Fruit fly (Drosophila melanogaster): ENCODE measurements around the gene CG4364.

Gene CG4364

dm6 chr2L:9698923-9699493 is 12.1 kb downstream of the CG4364 start, which contains the start of gene Pka-C1:
Gene Pka-C1, minus strand, starts transcription at chr2L:9699297.
- TF ChIP-seq Myc (optimal IDR thresholded peaks at IDR 0.05) (no peak), Dif (GFP tag; optimal IDR thresholded peaks at IDR 0.05; ENCODE audit: partially characterized antibody) (peak; percentile 55), dmrt93B (GFP tag; optimal IDR thresholded peaks at IDR 0.05) (peak; percentile 8), sv (GFP tag; optimal IDR thresholded peaks at IDR 0.05) (no peak), foxo (GFP tag; optimal IDR thresholded peaks at IDR 0.05) (peak in 1 of 2 experiments; percentile 4), Sp1 (GFP tag; optimal IDR thresholded peaks at IDR 0.05) (peak; percentile 40), CG9705 (GFP tag; optimal IDR thresholded peaks at IDR 0.05) (no peak), usp (GFP tag; optimal IDR thresholded peaks at IDR 0.05) (no peak), woc (GFP tag; optimal IDR thresholded peaks at IDR 0.05) (no peak), br (GFP tag; optimal IDR thresholded peaks at IDR 0.05) (peak; percentile 13), Hnf4 (GFP tag; optimal IDR thresholded peaks at IDR 0.05) (peak; percentile 2), Rel (GFP tag; optimal IDR thresholded peaks at IDR 0.05) (no peak), Rel (tag; optimal IDR thresholded peaks at IDR 0.05) (peak; percentile 64), OdsH (GFP tag; optimal IDR thresholded peaks at IDR 0.05) (no peak), rgr (GFP tag; optimal IDR thresholded peaks at IDR 0.05) (peak; percentile 7), h (GFP tag; optimal IDR thresholded peaks at IDR 0.05) (no peak), CG32264 (GFP tag; optimal IDR thresholded peaks at IDR 0.05) (no peak), N (GFP tag; optimal IDR thresholded peaks at IDR 0.05) (no peak), HLH106 (tag; optimal IDR thresholded peaks at IDR 0.05) (peak; percentile 30), Hr83 (GFP tag; optimal IDR thresholded peaks at IDR 0.05; ENCODE audit: poor library complexity, severe bottlenecking) (peak; percentile 5), Mio (GFP tag; optimal IDR thresholded peaks at IDR 0.05) (no peak)

dm6 chr2L:9698092-9698922 is 12.8 kb downstream of the CG4364 start:
- TF ChIP-seq fru (GFP tag; optimal IDR thresholded peaks at IDR 0.05) = no peak
- no peak for TF ChIP-seq usp (GFP tag; optimal IDR thresholded peaks at IDR 0.05)
- no peak for TF ChIP-seq Abd-B (GFP tag; optimal IDR thresholded peaks at IDR 0.05)
- TF ChIP-seq sv (GFP tag; optimal IDR thresholded peaks at IDR 0.05) = no peak
- TF ChIP-seq Hnf4 (GFP tag; optimal IDR thresholded peaks at IDR 0.05) = no peak
- no peak for TF ChIP-seq lola (GFP tag; optimal IDR thresholded peaks at IDR 0.05)
- no peak for TF ChIP-seq Sp1 (GFP tag; optimal IDR thresholded peaks at IDR 0.05)
- no peak for TF ChIP-seq ey (GFP tag; optimal IDR thresholded peaks at IDR 0.05)
- no peak for TF ChIP-seq HLH106 (tag; optimal IDR thresholded peaks at IDR 0.05)
- TF ChIP-seq sage (GFP tag; optimal IDR thresholded peaks at IDR 0.05) = peak; percentile 73
- TF ChIP-seq Myc (optimal IDR thresholded peaks at IDR 0.05) = no peak
- TF ChIP-seq N (GFP tag; optimal IDR thresholded peaks at IDR 0.05) = peak; percentile 83
- no peak for TF ChIP-seq pan (optimal IDR thresholded peaks at IDR 0.05)
- no peak for TF ChIP-seq OdsH (GFP tag; optimal IDR thresholded peaks at IDR 0.05)
- peak; percentile 45 for TF ChIP-seq br (GFP tag; optimal IDR thresholded peaks at IDR 0.05)
- TF ChIP-seq Rel (GFP tag; optimal IDR thresholded peaks at IDR 0.05) = peak; percentile 9
- TF ChIP-seq Rel (tag; optimal IDR thresholded peaks at IDR 0.05) = no peak
- TF ChIP-seq brk (GFP tag; optimal IDR thresholded peaks at IDR 0.05) = peak; percentile 37
- no peak for TF ChIP-seq GATAd (GFP tag; optimal IDR thresholded peaks at IDR 0.05)
- TF ChIP-seq Dif (GFP tag; optimal IDR thresholded peaks at IDR 0.05; ENCODE audit: partially characterized antibody) = peak; percentile 10
- TF ChIP-seq dmrt93B (GFP tag; optimal IDR thresholded peaks at IDR 0.05) = no peak
- TF ChIP-seq tai (GFP tag; optimal IDR thresholded peaks at IDR 0.05) = no peak
- peak; percentile 49 for TF ChIP-seq CG32264 (GFP tag; optimal IDR thresholded peaks at IDR 0.05)
- peak; percentile 17 for TF ChIP-seq rgr (GFP tag; optimal IDR thresholded peaks at IDR 0.05)
- no peak for TF ChIP-seq woc (GFP tag; optimal IDR thresholded peaks at IDR 0.05)
- TF ChIP-seq Dfd (GFP tag; optimal IDR thresholded peaks at IDR 0.05) = no peak
- TF ChIP-seq psq (GFP tag; optimal IDR thresholded peaks at IDR 0.05) = peak; percentile 78
- no peak for TF ChIP-seq dsf (GFP tag; optimal IDR thresholded peaks at IDR 0.05; ENCODE audit: borderline replicate concordance)

dm6 chr2L:9697561-9697960 is 13.5 kb downstream of the CG4364 start:
- no peak for TF ChIP-seq CrebA (GFP tag; optimal IDR thresholded peaks at IDR 0.05; ENCODE audit: borderline replicate concordance)
- TF ChIP-seq ey (GFP tag; optimal IDR thresholded peaks at IDR 0.05) = no peak
- TF ChIP-seq Dfd (GFP tag; optimal IDR thresholded peaks at IDR 0.05) = peak; percentile 92
